Worm (Caenorhabditis elegans) whole organism, young adult: ENCODE data around the gene srbc-65.

ENCODE experiments used
- B0261.1 ChIP-seq: sonication (generic microtip); optimal IDR thresholded peaks from 2 replicates; lab custom pipeline; 2016; ENCODE audit warnings: mild to moderate bottlenecking, missing genetic modification characterization, moderate library complexity, missing compliant biosample characterization
- D2030.7 ChIP-seq: fragments of 200-800 bp; sonication (Bioruptor generic); IDR thresholded peaks from 2 replicates; pipeline ENCODE4 v1.3.6; 2022; ENCODE audit warnings: missing genetic modification reagents, missing genetic modification characterization, missing compliant biosample characterization
- F10E7.11 ChIP-seq: sonication (generic microtip); optimal IDR thresholded peaks from 2 replicates; lab custom pipeline; 2017; ENCODE audit warnings: mild to moderate bottlenecking, missing genetic modification characterization, moderate library complexity, missing compliant biosample characterization
- F39B2.1 ChIP-seq: fragments of 200-800 bp; sonication (Bioruptor generic); IDR thresholded peaks from 2 replicates; pipeline ENCODE4 v1.3.6; 2022; ENCODE audit warnings: missing genetic modification reagents, missing genetic modification characterization, missing compliant biosample characterization
- T26A5.8 ChIP-seq: sonication (generic microtip); optimal IDR thresholded peaks from 2 replicates; lab custom pipeline; 2016; ENCODE audit warnings: missing genetic modification characterization, missing compliant biosample characterization
- Y56A3A.18 ChIP-seq: fragments of 200-800 bp; sonication (Bioruptor generic); IDR thresholded peaks from 2 replicates; pipeline ENCODE4 v1.3.6; 2022; ENCODE audit warnings: missing genetic modification reagents, missing genetic modification characterization, missing compliant biosample characterization
- Y67H2A.10 ChIP-seq: fragments of 200-800 bp; sonication (Bioruptor generic); conservative IDR thresholded peaks from 2 replicates; pipeline ENCODE4 v1.3.6; 2022; ENCODE audit warnings: missing genetic modification reagents, missing genetic modification characterization, missing compliant biosample characterization
- Y95B8A.8 ChIP-seq: fragments of 200-800 bp; sonication (Bioruptor generic); IDR thresholded peaks from 2 replicates; pipeline ENCODE4 v1.3.6; 2022; ENCODE audit warnings: missing genetic modification reagents, missing genetic modification characterization, missing compliant biosample characterization
- ZK185.1 ChIP-seq: sonication (generic microtip); optimal IDR thresholded peaks from 2 replicates; lab custom pipeline; 2016; ENCODE audit warnings: mild to moderate bottlenecking, missing genetic modification characterization, missing compliant biosample characterization; ENCODE audit not compliant: poor library complexity, severe bottlenecking
- akir-1 ChIP-seq: fragments of 200-800 bp; sonication (Bioruptor generic); optimal IDR thresholded peaks from 2 replicates; lab custom pipeline; 2018; ENCODE audit warnings: mild to moderate bottlenecking, missing genetic modification characterization, moderate library complexity, missing compliant biosample characterization
- aptf-2 ChIP-seq: fragments of 200-800 bp; sonication (Bioruptor generic); conservative IDR thresholded peaks from 2 replicates; pipeline ENCODE4 v1.3.6; 2022; ENCODE audit warnings: missing genetic modification reagents, missing genetic modification characterization, missing compliant biosample characterization
- cebp-1 ChIP-seq, 2 experiments: fragments of 200-800 bp in 1 of 2; sonication (Bioruptor generic) in 1 of 2; sonication (generic microtip) in 1 of 2; IDR thresholded peaks in 1 of 2; optimal IDR thresholded peaks in 1 of 2; 2 replicates each; pipeline versions ENCODE4 v1.3.6 to Lab custom; 2017 to 2022; ENCODE audit warnings: missing compliant biosample characterization in 2 of 2, missing genetic modification characterization in 2 of 2, mild to moderate bottlenecking in 1 of 2, missing genetic modification reagents in 1 of 2, moderate library complexity in 1 of 2
- cebp-2 ChIP-seq: fragments of 200-800 bp; sonication (Bioruptor generic); IDR thresholded peaks from 2 replicates; pipeline ENCODE4 v1.3.6; 2022; ENCODE audit warnings: missing genetic modification characterization, missing compliant biosample characterization
- ceh-79 ChIP-seq: sonication (generic microtip); optimal IDR thresholded peaks from 2 replicates; lab custom pipeline; 2017; ENCODE audit warnings: mild to moderate bottlenecking, missing genetic modification characterization, missing compliant biosample characterization
- gei-17 ChIP-seq: fragments of 200-800 bp; sonication (Bioruptor generic); optimal IDR thresholded peaks from 2 replicates; lab custom pipeline; 2018; ENCODE audit warnings: mild to moderate bottlenecking, missing genetic modification characterization, missing compliant biosample characterization
- him-1 ChIP-seq: sonication (generic microtip); optimal IDR thresholded peaks from 2 replicates; lab custom pipeline; 2016; ENCODE audit warnings: missing genotype, missing genetic modification reagents, missing genetic modification characterization, missing compliant biosample characterization
- hlh-12 ChIP-seq: sonication (generic microtip); optimal IDR thresholded peaks from 2 replicates; lab custom pipeline; 2016; ENCODE audit warnings: missing genetic modification characterization, missing compliant biosample characterization
- hmg-20 ChIP-seq: fragments of 200-800 bp; sonication (Bioruptor generic); IDR thresholded peaks from 2 replicates; pipeline ENCODE4 v1.3.6; 2022; ENCODE audit warnings: missing genetic modification reagents, missing genetic modification characterization, missing compliant biosample characterization
- lsy-27 ChIP-seq: sonication (generic microtip); optimal IDR thresholded peaks from 2 replicates; lab custom pipeline; 2017; ENCODE audit warnings: missing genetic modification characterization, mild to moderate bottlenecking, missing compliant biosample characterization, antibody characterized with exemption, missing genotype, borderline replicate concordance; ENCODE audit not compliant: insufficient read depth
- madf-10 ChIP-seq: sonication (generic microtip); optimal IDR thresholded peaks from 2 replicates; lab custom pipeline; 2016; ENCODE audit warnings: mild to moderate bottlenecking, missing genetic modification characterization, missing compliant biosample characterization
- madf-6 ChIP-seq: fragments of 200-800 bp; sonication (Bioruptor generic); IDR thresholded peaks from 2 replicates; pipeline ENCODE4 v1.3.6; 2022; ENCODE audit warnings: missing genetic modification reagents, missing genetic modification characterization, missing compliant biosample characterization
- mcd-1 ChIP-seq: fragments of 200-800 bp; sonication (Bioruptor generic); IDR thresholded peaks from 2 replicates; pipeline ENCODE4 v1.3.6; 2022; ENCODE audit warnings: missing genetic modification reagents, missing genetic modification characterization, missing compliant biosample characterization
- nfyb-1 ChIP-seq: fragments of 200-800 bp; sonication (Bioruptor generic); IDR thresholded peaks from 2 replicates; pipeline ENCODE4 v1.3.6; 2022; ENCODE audit warnings: missing genetic modification reagents, missing genetic modification characterization, missing compliant biosample characterization
- nhr-120 ChIP-seq: fragments of 200-800 bp; sonication (Bioruptor generic); IDR thresholded peaks from 2 replicates; pipeline ENCODE4 v1.3.6; 2022; ENCODE audit warnings: missing genetic modification characterization, missing compliant biosample characterization
- pha-4 ChIP-seq: fragments of 150-350 bp; sonication (generic microtip); optimal IDR thresholded peaks from 2 replicates; lab custom pipeline; 2014; ENCODE audit warnings: missing biosample characterization, missing genetic modification reagents, missing genetic modification characterization
- rcor-1 ChIP-seq: fragments of 200-800 bp; sonication (Bioruptor generic); IDR thresholded peaks from 2 replicates; pipeline ENCODE4 v1.3.6; 2022; ENCODE audit warnings: missing genetic modification reagents, missing genetic modification characterization, missing compliant biosample characterization
- snpc-1.1 ChIP-seq: sonication (generic microtip); optimal IDR thresholded peaks from 2 replicates; lab custom pipeline; 2017; ENCODE audit warnings: missing genetic modification characterization, mild to moderate bottlenecking, missing compliant biosample characterization, antibody characterized with exemption, moderate library complexity, missing genotype, missing genetic modification reagents; ENCODE audit not compliant: insufficient read depth
- snpc-3.4 ChIP-seq: sonication (generic microtip); optimal IDR thresholded peaks from 2 replicates; lab custom pipeline; 2017; ENCODE audit warnings: missing genetic modification characterization, mild to moderate bottlenecking, missing compliant biosample characterization, antibody characterized with exemption, moderate library complexity, missing genotype, missing genetic modification reagents
- tlf-1 ChIP-seq: fragments of 200-800 bp; sonication (Bioruptor generic); optimal IDR thresholded peaks from 2 replicates; lab custom pipeline; 2018; ENCODE audit warnings: mild to moderate bottlenecking, missing genetic modification characterization, missing compliant biosample characterization
- zfh-2 ChIP-seq: fragments of 200-800 bp; sonication (Bioruptor generic); conservative IDR thresholded peaks from 2 replicates; pipeline ENCODE4 v1.3.6; 2022; ENCODE audit warnings: missing genetic modification reagents, missing genetic modification characterization, missing compliant biosample characterization
- ztf-25 ChIP-seq: fragments of 200-800 bp; sonication (Bioruptor generic); IDR thresholded peaks from 2 replicates; pipeline ENCODE4 v1.3.6; 2022; ENCODE audit warnings: missing genetic modification reagents, missing genetic modification characterization, missing compliant biosample characterization
- ztf-3 ChIP-seq: fragments of 200-800 bp; sonication (Bioruptor generic); optimal IDR thresholded peaks from 2 replicates; lab custom pipeline; 2018; ENCODE audit warnings: mild to moderate bottlenecking, missing genetic modification characterization, missing compliant biosample characterization
- ztf-6 ChIP-seq: fragments of 200-800 bp; sonication (Bioruptor generic); IDR thresholded peaks from 2 replicates; pipeline ENCODE4 v1.3.6; 2022; ENCODE audit warnings: missing genetic modification reagents, missing genetic modification characterization, missing compliant biosample characterization

srbc-65 gene

DNA sequence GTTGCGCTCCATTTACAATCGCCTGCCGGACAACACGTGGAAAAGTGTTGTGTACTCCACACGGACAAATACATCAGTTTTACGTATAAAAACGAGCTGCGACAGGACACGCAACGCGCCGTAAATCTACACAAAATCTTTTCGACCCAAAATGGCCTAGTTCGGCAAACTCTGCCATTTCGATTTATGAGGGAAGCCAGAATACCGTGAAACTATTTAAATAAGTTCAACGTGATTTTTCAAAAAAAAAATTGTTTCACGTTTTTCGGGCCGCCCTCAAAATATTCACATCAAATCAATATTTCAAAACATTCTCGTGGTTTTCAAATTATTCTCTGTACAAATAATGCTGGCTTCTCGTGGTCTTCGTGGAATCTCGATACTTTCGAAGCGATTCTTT, 23.9 kb upstream of the srbc-65 start, which contains the start of gene F36D3.8:
Gene F36D3.8, plus strand, starts transcription at position 301 of the 400 bp plus-strand sequence.
- TF ChIP-seq tlf-1 (GFP tag; lab: Kevin White, UChicago) (no peak), cebp-1 (GFP tag; IDR thresholded peaks at IDR 0.05; lab: Robert Waterston, UW) (no peak), cebp-1 (tag; optimal IDR thresholded peaks at IDR 0.05; lab: Kevin White, UChicago) (no peak), ztf-6 (GFP tag; lab: Robert Waterston, UW) (no peak), gei-17 (GFP tag; lab: Kevin White, UChicago) (no peak)

- TF ChIP-seq zfh-2: no peak
- TF ChIP-seq, all 124 proteins: peak for 0
Measured at ce11 chrV:16527796-16528195, 23.0 kb upstream of the srbc-65 start, which contains the start of gene F36D3.16. Gene F36D3.16 (plus strand): TSS chrV:16528096.

- TF ChIP-seq Y56A3A.18 (GFP tag; lab: Robert Waterston, UW) (no peak), madf-10 (tag; lab: Kevin White, UChicago) (no peak), hlh-12 (tag; lab: Kevin White, UChicago) (no peak), snpc-3.4 (tag; lab: Kevin White, UChicago) (no peak), hmg-20 (GFP tag; lab: Robert Waterston, UW) (no peak), pha-4 (tag; lab: Kevin White, UChicago) (no peak), F10E7.11 (no peak), tlf-1 (GFP tag; lab: Kevin White, UChicago) (no peak), madf-6 (GFP tag; lab: Robert Waterston, UW) (no peak), Y67H2A.10 (GFP tag; lab: Robert Waterston, UW) (no peak), akir-1 (GFP tag; lab: Kevin White, UChicago) (no peak), ceh-79 (tag; lab: Kevin White, UChicago) (no peak), him-1 (tag; lab: Kevin White, UChicago) (no peak), ztf-25 (GFP tag; lab: Robert Waterston, UW) (no peak), aptf-2 (no peak), F39B2.1 (GFP tag; lab: Robert Waterston, UW) (no peak), mcd-1 (GFP tag; lab: Robert Waterston, UW) (no peak)
Measured at ce11 chrV:16534000-16534399, 16.8 kb upstream of the srbc-65 start, which contains the start of gene cpr-2. Gene cpr-2 (minus strand): TSS chrV:16534100.

ce11 chrV:16535172-16535571, 15.6 kb upstream of the srbc-65 start, which contains the start of gene Y32B12B.8:
Gene Y32B12B.8 (plus strand): TSS chrV:16535472.
- TF ChIP-seq nhr-120 (no peak), ZK185.1 (no peak), Y95B8A.8 (GFP tag; lab: Robert Waterston, UW) (no peak), ztf-3 (GFP tag; lab: Kevin White, UChicago) (no peak), akir-1 (GFP tag; lab: Kevin White, UChicago) (no peak), rcor-1 (GFP tag; lab: Robert Waterston, UW) (no peak), D2030.7 (no peak), cebp-2 (GFP tag; lab: Robert Waterston, UW) (no peak), ztf-25 (GFP tag; lab: Robert Waterston, UW) (no peak), pha-4 (tag; lab: Kevin White, UChicago) (no peak), snpc-1.1 (tag; lab: Kevin White, UChicago) (no peak), nfyb-1 (GFP tag; lab: Robert Waterston, UW) (no peak), T26A5.8 (tag; lab: Kevin White, UChicago) (no peak), B0261.1 (no peak), lsy-27 (tag; lab: Kevin White, UChicago) (no peak)
